Worm (Caenorhabditis elegans): ENCODE measurements around the gene ttbk-2.1.
A peak's percentile ranks its signal among the peaks of the same experiment; 100 is the strongest.

ttbk-2.1 gene

DNA sequence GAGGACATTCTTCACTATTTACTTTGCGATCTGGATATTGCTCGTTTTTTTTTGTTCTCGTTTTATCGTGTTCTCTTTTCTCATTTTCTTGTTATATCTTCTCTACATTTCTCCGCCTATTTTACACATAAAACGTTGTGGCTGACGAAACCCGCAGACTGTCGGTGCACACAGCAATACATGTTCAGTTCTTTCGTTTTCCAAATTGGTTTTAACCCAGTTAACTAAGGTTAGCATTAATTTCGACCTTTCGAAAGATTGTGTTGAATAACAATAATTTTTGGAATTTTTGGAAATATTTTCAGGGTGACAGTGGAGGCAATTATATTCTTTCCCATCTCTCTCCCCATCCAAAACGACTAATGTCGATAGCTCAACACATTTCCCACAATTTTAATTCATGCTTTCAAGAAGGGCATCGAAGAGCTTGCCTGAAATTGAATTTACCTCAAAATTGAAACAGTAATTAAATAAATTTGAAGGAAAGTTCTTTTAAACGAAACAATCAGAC lies 6.3 kb downstream of the ttbk-2.1 start:
- TF ChIP-seq ama-1 (optimal IDR thresholded peaks at IDR 0.05) (peak; percentile 70), snpc-4 (tag; optimal IDR thresholded peaks at IDR 0.05) (peak; percentile 15)

DNA sequence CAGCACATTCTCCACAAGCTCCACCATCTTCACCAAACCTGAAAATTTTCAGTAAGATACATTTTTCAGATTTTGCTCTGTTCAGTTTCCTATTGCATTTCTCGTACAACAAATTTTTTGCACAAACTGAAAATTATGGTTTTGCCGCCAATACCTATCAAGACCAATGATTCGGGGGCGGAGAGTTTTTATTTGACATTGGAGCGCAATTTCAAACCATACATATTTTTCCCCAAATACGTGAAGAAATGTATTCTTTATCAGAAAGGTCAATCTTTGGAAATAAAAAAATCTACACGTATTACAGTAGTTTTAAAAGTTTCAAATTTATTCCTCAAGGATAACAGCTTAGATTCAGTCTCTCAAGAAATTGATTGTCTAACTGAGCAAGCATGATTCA lies 8.0 kb downstream of the ttbk-2.1 start, which contains the start of gene F36H12.5:
Gene F36H12.5 (plus strand): TSS at position 301 of the 400 bp plus-strand sequence.
- no peak for TF ChIP-seq skn-1 (tag; optimal IDR thresholded peaks at IDR 0.05)
- no peak for TF ChIP-seq eor-1 (tag; optimal IDR thresholded peaks at IDR 0.05)
- no peak for TF ChIP-seq elt-1 (tag; optimal IDR thresholded peaks at IDR 0.05)
- no peak for TF ChIP-seq elt-3 (tag; optimal IDR thresholded peaks at IDR 0.05)
- TF ChIP-seq hmg-11 (tag; optimal IDR thresholded peaks at IDR 0.05), result no peak
- no peak for TF ChIP-seq mdl-1 (tag; optimal IDR thresholded peaks at IDR 0.05)
- no peak for TF ChIP-seq aly-2 (tag; optimal IDR thresholded peaks at IDR 0.05)
- no peak for TF ChIP-seq ztf-11 (tag; optimal IDR thresholded peaks at IDR 0.05)
- TF ChIP-seq ceh-28 (tag; optimal IDR thresholded peaks at IDR 0.05), result no peak
- TF ChIP-seq pha-4 (tag; optimal IDR thresholded peaks at IDR 0.05), result no peak
- TF ChIP-seq zag-1 (tag; optimal IDR thresholded peaks at IDR 0.05), result no peak
- no peak for TF ChIP-seq fos-1 (tag; optimal IDR thresholded peaks at IDR 0.05)
- no peak for TF ChIP-seq lsy-12 (tag; optimal IDR thresholded peaks at IDR 0.05)
- TF ChIP-seq mml-1 (tag; optimal IDR thresholded peaks at IDR 0.05), result no peak
- TF ChIP-seq nfya-1 (tag; optimal IDR thresholded peaks at IDR 0.05; ENCODE audit: insufficient read depth), result no peak

DNA sequence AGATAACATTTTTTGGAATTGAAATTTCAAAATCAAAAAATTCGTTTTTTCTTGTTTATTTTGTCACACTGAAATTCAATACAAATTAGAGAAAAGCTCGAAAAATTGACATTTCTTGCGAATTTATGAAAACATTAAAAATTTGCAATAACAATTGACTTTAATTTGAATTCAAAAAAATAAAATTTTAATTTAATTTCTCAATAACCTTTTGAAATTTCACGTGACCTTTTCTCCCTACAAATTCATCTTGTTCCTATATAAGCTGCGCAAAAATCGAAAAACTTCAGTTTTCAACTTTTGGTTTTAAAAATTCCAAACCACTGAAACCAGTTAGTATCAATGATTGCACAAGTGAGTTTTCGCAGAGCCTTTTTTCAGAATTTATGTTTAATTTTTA lies 10.3 kb downstream of the ttbk-2.1 start, which contains the start of gene F36H12.4:
Gene F36H12.4 (plus strand): TSS at position 301 of the 400 bp plus-strand sequence.
- TF ChIP-seq unc-62 (GFP tag; optimal IDR thresholded peaks at IDR 0.05), result no peak
- TF ChIP-seq nhr-77 (tag; optimal IDR thresholded peaks at IDR 0.05), result no peak
- no peak for TF ChIP-seq fos-1 (tag; optimal IDR thresholded peaks at IDR 0.05)
- TF ChIP-seq elt-2 (tag; optimal IDR thresholded peaks at IDR 0.05), result no peak
- no peak for TF ChIP-seq tbx-2 (tag; optimal IDR thresholded peaks at IDR 0.05)
- TF ChIP-seq ceh-82 (tag; optimal IDR thresholded peaks at IDR 0.05), result no peak
- no peak for TF ChIP-seq zag-1 (tag; optimal IDR thresholded peaks at IDR 0.05)
- no peak for TF ChIP-seq mdl-1 (tag; optimal IDR thresholded peaks at IDR 0.05)
- TF ChIP-seq sea-2 (GFP tag; optimal IDR thresholded peaks at IDR 0.05), result no peak
- no peak for TF ChIP-seq pha-4 (tag; optimal IDR thresholded peaks at IDR 0.05)
- TF ChIP-seq unc-39 (tag; optimal IDR thresholded peaks at IDR 0.05), result no peak
- TF ChIP-seq aly-2 (tag; optimal IDR thresholded peaks at IDR 0.05), result no peak
- no peak for TF ChIP-seq skn-1 (tag; optimal IDR thresholded peaks at IDR 0.05)
- no peak for TF ChIP-seq fkh-10 (GFP tag; optimal IDR thresholded peaks at IDR 0.05)

DNA sequence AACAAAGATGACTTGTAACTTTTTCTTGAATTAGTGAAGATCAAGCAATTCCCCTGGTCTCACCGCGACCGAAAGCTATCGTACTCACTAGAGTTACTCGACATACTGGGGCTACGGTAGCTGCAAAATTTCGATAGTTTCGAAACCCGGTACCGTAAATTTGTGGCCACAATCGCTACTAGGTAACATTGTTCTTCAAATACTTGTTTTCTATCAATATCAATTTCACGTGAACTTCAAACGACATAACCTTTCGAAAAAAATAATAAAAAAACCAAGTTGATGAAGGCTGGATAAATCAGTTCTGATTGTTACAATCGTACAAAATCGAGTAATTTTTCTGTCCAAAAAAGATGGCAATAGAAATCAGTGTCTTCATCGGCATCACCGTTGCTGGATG lies 14.0 kb downstream of the ttbk-2.1 start, which contains the start of gene F36H12.3:
Gene F36H12.3 (plus strand): TSS at position 301 of the 400 bp plus-strand sequence.
- no peak for TF ChIP-seq elt-3 (tag; optimal IDR thresholded peaks at IDR 0.05)
- no peak for TF ChIP-seq egl-27 (tag; optimal IDR thresholded peaks at IDR 0.05)
- TF ChIP-seq lin-39 (tag; optimal IDR thresholded peaks at IDR 0.05), result no peak
- no peak for TF ChIP-seq ztf-11 (tag; optimal IDR thresholded peaks at IDR 0.05)
- TF ChIP-seq lin-15B (tag; optimal IDR thresholded peaks at IDR 0.05), result no peak
- TF ChIP-seq sea-2 (GFP tag; optimal IDR thresholded peaks at IDR 0.05), result no peak
- no peak for TF ChIP-seq pha-4 (tag; optimal IDR thresholded peaks at IDR 0.05)
- TF ChIP-seq snpc-4 (tag; optimal IDR thresholded peaks at IDR 0.05), result no peak
- no peak for TF ChIP-seq hmg-11 (tag; optimal IDR thresholded peaks at IDR 0.05)

DNA sequence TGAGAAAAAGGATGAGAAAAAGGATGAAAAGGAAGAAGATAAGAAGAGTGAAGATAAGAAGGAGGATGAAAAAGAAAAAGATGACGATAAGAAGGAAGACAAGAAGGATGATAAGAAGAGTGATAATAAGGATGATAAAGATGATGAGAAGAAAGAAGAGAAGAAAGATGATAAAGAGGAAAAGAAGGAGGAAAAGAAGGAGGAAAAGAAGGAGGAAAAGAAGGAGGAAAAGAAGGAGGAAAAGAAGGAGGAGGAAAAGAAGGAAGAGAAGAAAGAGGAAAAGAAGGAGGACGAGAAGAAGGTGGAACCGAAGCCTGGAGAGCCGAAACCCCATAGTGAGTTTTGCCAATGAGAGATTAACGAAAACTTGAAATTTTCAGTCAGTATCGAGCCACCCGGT lies 14.9 kb downstream of the ttbk-2.1 start:
- no peak for TF ChIP-seq nfya-1 (tag; optimal IDR thresholded peaks at IDR 0.05; ENCODE audit: insufficient read depth)
- no peak for TF ChIP-seq elt-3 (tag; optimal IDR thresholded peaks at IDR 0.05)
- TF ChIP-seq fkh-2 (tag; optimal IDR thresholded peaks at IDR 0.05), result no peak
- TF ChIP-seq lin-39 (tag; optimal IDR thresholded peaks at IDR 0.05), result no peak
- TF ChIP-seq ztf-4 (tag; optimal IDR thresholded peaks at IDR 0.05), result no peak
- TF ChIP-seq ceh-82 (tag; optimal IDR thresholded peaks at IDR 0.05), result no peak
- no peak for TF ChIP-seq nhr-76 (tag; optimal IDR thresholded peaks at IDR 0.05)
- TF ChIP-seq ama-1 (optimal IDR thresholded peaks at IDR 0.05), result no peak
- TF ChIP-seq nhr-25 (tag; optimal IDR thresholded peaks at IDR 0.05), result no peak
- TF ChIP-seq ceh-28 (tag; optimal IDR thresholded peaks at IDR 0.05), result no peak
- no peak for TF ChIP-seq nhr-11 (tag; optimal IDR thresholded peaks at IDR 0.05)
- no peak for TF ChIP-seq mml-1 (tag; optimal IDR thresholded peaks at IDR 0.05)
- no peak for TF ChIP-seq elt-1 (tag; optimal IDR thresholded peaks at IDR 0.05)
- TF ChIP-seq daf-12 (tag; optimal IDR thresholded peaks at IDR 0.05), result no peak
- no peak for TF ChIP-seq ztf-11 (tag; optimal IDR thresholded peaks at IDR 0.05)
- TF ChIP-seq elt-2 (tag; optimal IDR thresholded peaks at IDR 0.05), result no peak
- no peak for TF ChIP-seq pha-4 (tag; optimal IDR thresholded peaks at IDR 0.05)
- TF ChIP-seq mdl-1 (tag; optimal IDR thresholded peaks at IDR 0.05), result no peak
- no peak for TF ChIP-seq zag-1 (tag; optimal IDR thresholded peaks at IDR 0.05)
- TF ChIP-seq snpc-4 (tag; optimal IDR thresholded peaks at IDR 0.05), result no peak

Measured in whole organism, L3 larva.